Worm (Caenorhabditis elegans): ENCODE data around the gene R05D3.8.
A peak's percentile ranks its signal among the peaks of the same experiment; 100 is the strongest.

The R05D3.8 gene

DNA sequence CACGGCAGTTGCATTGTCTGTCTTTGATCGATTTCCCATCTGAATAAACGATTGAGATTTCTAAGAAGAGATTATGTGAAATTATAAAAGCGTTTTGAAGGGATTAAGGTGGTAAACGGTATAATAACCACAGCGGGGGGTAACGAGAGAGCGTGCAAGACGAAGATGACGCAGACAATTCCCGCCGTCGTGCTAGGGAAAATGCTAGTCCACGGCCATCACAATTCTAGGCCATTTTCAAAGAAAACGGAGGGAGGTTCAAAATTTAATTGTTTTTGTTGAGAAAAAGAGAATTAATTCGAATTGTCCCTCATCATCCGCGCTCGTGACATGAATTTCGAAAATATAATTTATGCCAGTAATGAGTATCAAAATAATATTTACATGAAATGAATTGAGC lies 39.0 kb downstream of the R05D3.8 start, which contains the start of gene F10E9.11 (continued):
- no peak for TF ChIP-seq nhr-11 (tag; optimal IDR thresholded peaks at IDR 0.05)
- peak; percentile 27 for TF ChIP-seq pax-1 (tag; optimal IDR thresholded peaks at IDR 0.05)
- no peak for TF ChIP-seq ceh-45 (GFP tag; IDR thresholded peaks at IDR 0.05)
- TF ChIP-seq C38D4.7 (GFP tag; optimal IDR thresholded peaks at IDR 0.05): no peak
- TF ChIP-seq ets-4 (tag; optimal IDR thresholded peaks at IDR 0.05): peak; percentile 94
- no peak for TF ChIP-seq pha-4 (tag; optimal IDR thresholded peaks at IDR 0.05)
- TF ChIP-seq syd-9 (tag; optimal IDR thresholded peaks at IDR 0.05): no peak
- peak; percentile 93 for TF ChIP-seq tbx-2 (tag; optimal IDR thresholded peaks at IDR 0.05)
- no peak for TF ChIP-seq hlh-15 (tag; optimal IDR thresholded peaks at IDR 0.05)
- TF ChIP-seq ama-1 (optimal IDR thresholded peaks at IDR 0.05): no peak
- TF ChIP-seq mec-3 (tag; optimal IDR thresholded peaks at IDR 0.05; ENCODE audit: borderline replicate concordance): peak; percentile 76
- peak; percentile 43 for TF ChIP-seq ttx-3 (tag; optimal IDR thresholded peaks at IDR 0.05)
- no peak for TF ChIP-seq npax-4 (tag; optimal IDR thresholded peaks at IDR 0.05)
- no peak for TF ChIP-seq lin-11 (tag; optimal IDR thresholded peaks at IDR 0.05)
- peak; percentile 56 for TF ChIP-seq fkh-6 (tag; optimal IDR thresholded peaks at IDR 0.05)
- TF ChIP-seq sox-2 (GFP tag; IDR thresholded peaks at IDR 0.05): no peak

DNA sequence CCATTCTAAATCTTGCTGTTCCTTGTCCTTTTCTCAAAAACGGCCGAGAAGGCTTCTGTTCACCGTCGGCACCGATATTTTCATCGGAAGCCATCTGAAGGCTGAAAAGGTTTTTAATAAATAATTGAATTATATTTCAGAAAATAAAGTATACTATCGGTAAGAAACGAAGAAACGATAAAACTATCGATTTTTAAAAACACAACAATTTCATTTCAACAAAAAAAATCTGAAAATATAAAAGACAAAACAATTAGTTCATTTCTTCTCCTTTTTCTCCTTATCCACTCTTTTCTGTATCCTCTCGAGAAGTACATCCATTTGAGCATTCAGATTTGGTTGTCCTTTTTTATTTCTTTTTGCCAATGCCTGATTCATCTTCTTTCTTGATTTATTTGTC lies 39.6 kb downstream of the R05D3.8 start, which contains the start of gene sas-4:
sas-4 (minus strand) TSS at position 101 of the 400 bp plus-strand sequence.
- TF ChIP-seq ref-2 (tag; optimal IDR thresholded peaks at IDR 0.05) (no peak), ceh-45 (GFP tag; IDR thresholded peaks at IDR 0.05) (no peak), K09A11.1 (tag; optimal IDR thresholded peaks at IDR 0.05; ENCODE audit: insufficient read depth) (no peak), rnt-1 (tag; optimal IDR thresholded peaks at IDR 0.05) (no peak), madf-2 (tag; optimal IDR thresholded peaks at IDR 0.05) (no peak), unc-55 (GFP tag; optimal IDR thresholded peaks at IDR 0.05) (no peak), ets-4 (tag; optimal IDR thresholded peaks at IDR 0.05) (no peak), mec-3 (tag; optimal IDR thresholded peaks at IDR 0.05; ENCODE audit: borderline replicate concordance) (no peak), ceh-34 (tag; optimal IDR thresholded peaks at IDR 0.05) (no peak), C38D4.7 (GFP tag; optimal IDR thresholded peaks at IDR 0.05) (no peak), lin-11 (tag; optimal IDR thresholded peaks at IDR 0.05) (no peak), hlh-13 (GFP tag; optimal IDR thresholded peaks at IDR 0.05) (no peak), nhr-232 (tag; optimal IDR thresholded peaks at IDR 0.05) (no peak), pros-1 (tag; optimal IDR thresholded peaks at IDR 0.05) (no peak), C08G9.2 (tag; optimal IDR thresholded peaks at IDR 0.05) (no peak), eyg-1 (tag; optimal IDR thresholded peaks at IDR 0.05) (no peak), ceh-18 (tag; optimal IDR thresholded peaks at IDR 0.05) (no peak), sox-4 (tag; optimal IDR thresholded peaks at IDR 0.05) (no peak), ceh-14 (tag; optimal IDR thresholded peaks at IDR 0.05) (no peak)

DNA sequence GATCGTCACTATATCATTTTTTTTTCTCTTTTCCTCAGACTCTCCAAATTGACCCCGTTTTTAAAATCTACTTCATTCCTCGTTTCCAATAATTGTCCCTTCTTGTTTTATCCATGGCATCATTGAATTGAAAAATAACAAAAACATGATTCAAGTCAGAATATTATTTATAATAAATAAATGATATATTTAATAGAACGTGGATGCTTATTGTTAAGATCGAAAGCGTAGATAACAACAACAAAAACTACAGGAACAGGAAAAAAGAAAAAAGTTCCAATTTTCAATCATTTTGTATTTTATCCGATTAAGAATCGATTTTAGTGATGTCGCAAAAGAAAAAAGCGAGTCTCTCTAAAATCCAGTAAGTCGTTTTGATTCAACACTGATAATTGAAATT lies 45.7 kb downstream of the R05D3.8 start, which contains the start of gene F10E9.2:
F10E9.2 (plus strand) TSS at position 301 of the 400 bp plus-strand sequence.
- TF ChIP-seq zip-5 (tag; optimal IDR thresholded peaks at IDR 0.05) (no peak), dve-1 (tag; optimal IDR thresholded peaks at IDR 0.05) (no peak), syd-9 (tag; optimal IDR thresholded peaks at IDR 0.05) (no peak), T23F11.4 (GFP tag; optimal IDR thresholded peaks at IDR 0.05) (no peak), hlh-13 (GFP tag; optimal IDR thresholded peaks at IDR 0.05) (no peak), ceh-34 (tag; optimal IDR thresholded peaks at IDR 0.05) (no peak), pha-2 (tag; optimal IDR thresholded peaks at IDR 0.05) (no peak), pag-3 (tag; optimal IDR thresholded peaks at IDR 0.05; ENCODE audit: borderline replicate concordance) (no peak)

DNA sequence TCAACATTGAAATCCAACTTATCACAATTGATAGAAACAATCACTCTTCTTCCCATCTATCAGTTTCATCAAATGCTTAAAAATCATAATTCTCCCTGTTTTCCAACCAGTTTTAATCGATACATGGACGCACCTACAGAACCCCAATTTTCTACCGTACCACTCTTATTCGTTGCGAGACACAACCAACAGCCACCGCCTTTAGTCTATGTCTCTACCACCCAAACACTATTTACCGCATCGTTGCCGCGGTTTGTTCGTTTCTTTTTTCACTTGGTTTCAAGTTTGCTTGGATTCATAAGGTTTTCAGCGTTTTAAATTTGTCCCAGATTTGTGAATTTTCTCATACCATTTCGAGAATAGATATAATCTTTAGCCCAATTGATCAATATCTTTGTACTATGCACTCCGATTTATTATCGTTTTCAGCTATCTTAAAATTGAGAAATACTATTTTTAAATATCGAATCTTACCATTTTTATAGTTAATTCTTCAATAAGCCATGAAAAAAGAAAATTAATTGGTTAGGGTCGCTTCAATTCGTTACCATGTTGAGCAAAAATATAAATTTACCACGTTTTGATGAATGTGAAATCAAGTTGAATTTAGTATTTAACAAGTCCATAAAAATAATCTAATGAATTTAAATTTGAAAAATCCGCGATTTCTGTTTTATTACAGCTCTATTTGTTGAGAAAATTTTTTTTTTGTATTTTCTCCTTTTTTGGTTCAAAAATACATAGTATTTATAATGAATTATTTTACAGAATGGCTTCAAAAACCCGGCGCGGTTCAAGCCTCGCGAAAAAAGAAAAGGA lies 47.7 kb downstream of the R05D3.8 start, which contains the start of gene F10E9.3:
F10E9.3 (plus strand) TSS at position 769 of the 819 bp plus-strand sequence.
- TF ChIP-seq nfya-1 (tag; optimal IDR thresholded peaks at IDR 0.05) (peak; percentile 53), dmd-4 (tag; optimal IDR thresholded peaks at IDR 0.05; ENCODE audit: borderline replicate concordance) (no peak)
